Fruit fly (Drosophila melanogaster): ENCODE data around the gene pon.
A peak's percentile ranks its signal among the peaks of the same experiment; 100 is the strongest.

The pon gene

dm6 chrX:4635856-4636486 is at the start of gene pon, which contains the start of gene Alms1a:
TSS of gene pon (plus strand) at chrX:4636318.
TSS of gene Alms1a (minus strand) at chrX:4636004.
- TF ChIP-seq CG9948 (tag; optimal IDR thresholded peaks at IDR 0.05) (no peak), CG8301 (tag; optimal IDR thresholded peaks at IDR 0.05) (no peak), fd96Ca (GFP tag; IDR thresholded peaks at IDR 0.05) (no peak), CG8159 (tag; optimal IDR thresholded peaks at IDR 0.05) (no peak), CG14655 (GFP tag; optimal IDR thresholded peaks at IDR 0.05) (no peak), rn (GFP tag; IDR thresholded peaks at IDR 0.05) (no peak), CG12605 (GFP tag; IDR thresholded peaks at IDR 0.05) (no peak), D1 (tag; optimal IDR thresholded peaks at IDR 0.05) (no peak), CG10348 (GFP tag; IDR thresholded peaks at IDR 0.05) (no peak)

DNA sequence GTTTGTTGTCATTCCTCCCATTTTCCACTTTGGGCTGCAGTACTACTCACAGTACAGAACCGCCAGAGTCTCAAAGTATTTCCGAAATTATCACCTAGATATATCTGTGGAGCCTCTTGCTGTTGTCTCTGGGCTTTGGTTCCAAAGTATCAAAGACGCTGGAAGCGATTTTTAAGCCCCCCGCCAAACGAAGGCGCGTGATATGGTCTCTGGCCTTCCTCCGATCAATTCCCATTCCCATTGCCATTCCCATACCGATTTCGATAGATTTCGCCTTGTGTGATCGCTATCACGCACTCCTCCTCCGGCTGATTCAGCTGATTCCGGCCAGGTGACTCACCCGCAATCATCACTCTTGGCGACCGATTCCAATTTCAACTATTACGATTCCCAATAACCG is 48.5 kb upstream of the pon start:
- TF ChIP-seq D1 (tag; optimal IDR thresholded peaks at IDR 0.05) (no peak), CG14655 (GFP tag; optimal IDR thresholded peaks at IDR 0.05) (no peak), Pif1A (GFP tag; optimal IDR thresholded peaks at IDR 0.05) (no peak), CG32121 (GFP tag; IDR thresholded peaks at IDR 0.05) (no peak), CG9948 (tag; optimal IDR thresholded peaks at IDR 0.05) (no peak), gl (tag; optimal IDR thresholded peaks at IDR 0.05) (no peak), CG15710 (tag; optimal IDR thresholded peaks at IDR 0.05) (no peak), CG12605 (GFP tag; IDR thresholded peaks at IDR 0.05) (no peak)

DNA sequence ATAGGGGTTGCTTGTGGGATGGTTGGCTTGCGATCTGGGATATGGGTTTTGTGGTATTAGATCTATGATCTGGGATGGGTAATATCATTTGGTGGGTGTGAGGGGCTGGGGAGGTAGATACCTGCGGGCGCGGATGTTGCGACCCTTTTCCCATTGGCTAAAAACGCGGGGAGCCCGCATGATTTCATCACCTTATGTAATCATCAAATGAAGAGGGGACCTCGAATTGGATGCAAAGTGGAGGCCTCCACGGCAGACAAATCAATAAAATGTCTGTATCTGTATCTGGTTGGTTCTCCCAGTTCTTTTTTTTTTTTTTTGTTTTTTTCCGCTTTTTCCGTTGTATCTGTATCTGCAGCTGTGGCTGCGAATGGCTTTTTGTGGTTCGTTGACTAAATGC is 47.1 kb upstream of the pon start:
- no peak for TF ChIP-seq fd96Ca (GFP tag; IDR thresholded peaks at IDR 0.05)
- TF ChIP-seq CG14655 (GFP tag; optimal IDR thresholded peaks at IDR 0.05), result no peak

DNA sequence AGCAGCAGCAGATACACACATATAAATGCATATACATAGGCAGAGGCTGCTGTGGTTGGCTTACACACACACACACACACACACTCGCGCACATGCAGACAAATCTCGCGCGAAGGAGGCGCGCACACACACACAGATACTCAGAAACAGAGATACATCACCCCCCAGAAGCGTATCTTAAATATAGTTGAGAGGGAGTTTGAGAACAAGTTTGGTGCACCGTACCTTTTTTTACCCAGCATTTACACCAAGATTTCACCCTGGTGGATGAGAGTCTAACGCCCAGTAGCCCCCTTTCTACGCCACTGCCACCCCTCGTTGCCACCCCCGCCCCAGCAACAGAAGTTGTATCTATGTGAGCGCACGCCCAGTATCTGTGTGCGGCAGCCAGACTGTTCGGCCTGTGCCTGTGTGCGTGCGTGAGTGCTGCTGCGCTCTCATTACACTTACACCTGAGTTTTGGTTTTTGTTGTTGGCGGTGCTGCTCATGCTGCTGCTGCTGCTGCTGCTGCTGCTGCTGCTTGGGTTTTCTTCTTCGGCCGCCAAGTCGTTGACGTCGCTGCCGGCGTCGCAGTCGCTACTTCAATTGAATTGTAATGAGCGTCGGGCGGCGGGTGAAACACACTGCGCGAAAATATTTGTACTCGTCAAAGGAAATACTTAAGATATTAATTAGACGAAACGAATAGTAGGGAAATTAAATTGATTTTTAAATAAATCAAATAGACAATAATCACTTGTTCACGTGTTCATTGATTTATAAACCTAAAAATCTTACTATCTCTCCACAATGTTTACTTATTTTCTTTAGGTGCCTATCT is 46.0 kb upstream of the pon start:
- TF ChIP-seq CG34367 (tag; optimal IDR thresholded peaks at IDR 0.05), result peak; percentile 92
- peak; percentile 23 for TF ChIP-seq EcR (GFP tag; optimal IDR thresholded peaks at IDR 0.05)
- peak; percentile 86 for TF ChIP-seq CG17806 (tag; optimal IDR thresholded peaks at IDR 0.05)
- TF ChIP-seq CG9948 (tag; optimal IDR thresholded peaks at IDR 0.05), result peak; percentile 84
- peak; percentile 84 for TF ChIP-seq gl (tag; optimal IDR thresholded peaks at IDR 0.05)
- peak; percentile 92 for TF ChIP-seq CG12605 (GFP tag; IDR thresholded peaks at IDR 0.05)
- peak; percentile 92 for TF ChIP-seq CG14655 (GFP tag; optimal IDR thresholded peaks at IDR 0.05)
- TF ChIP-seq Snoo (tag; optimal IDR thresholded peaks at IDR 0.05), result peak; percentile 95
- TF ChIP-seq Ets98B (GFP tag; IDR thresholded peaks at IDR 0.05), result peak; percentile 96
- TF ChIP-seq CG8301 (tag; optimal IDR thresholded peaks at IDR 0.05), result peak; percentile 88
- peak; percentile 98 for TF ChIP-seq CG4496 (GFP tag; IDR thresholded peaks at IDR 0.05)
- TF ChIP-seq CG32121 (GFP tag; IDR thresholded peaks at IDR 0.05), result peak; percentile 94
- TF ChIP-seq fd96Ca (GFP tag; IDR thresholded peaks at IDR 0.05), result peak; percentile 98
- no peak for TF ChIP-seq D1 (tag; optimal IDR thresholded peaks at IDR 0.05)
- TF ChIP-seq CG10348 (GFP tag; IDR thresholded peaks at IDR 0.05), result peak; percentile 86
- TF ChIP-seq CG13204 (GFP tag; optimal IDR thresholded peaks at IDR 0.05), result peak; percentile 77
- peak; percentile 97 for TF ChIP-seq rn (GFP tag; IDR thresholded peaks at IDR 0.05)
- TF ChIP-seq Pif1B (GFP tag; optimal IDR thresholded peaks at IDR 0.05), result peak; percentile 44
- TF ChIP-seq CG8159 (tag; optimal IDR thresholded peaks at IDR 0.05), result peak; percentile 90
- TF ChIP-seq Pif1A (GFP tag; optimal IDR thresholded peaks at IDR 0.05), result peak; percentile 55
- TF ChIP-seq CG15710 (tag; optimal IDR thresholded peaks at IDR 0.05), result peak; percentile 94

DNA sequence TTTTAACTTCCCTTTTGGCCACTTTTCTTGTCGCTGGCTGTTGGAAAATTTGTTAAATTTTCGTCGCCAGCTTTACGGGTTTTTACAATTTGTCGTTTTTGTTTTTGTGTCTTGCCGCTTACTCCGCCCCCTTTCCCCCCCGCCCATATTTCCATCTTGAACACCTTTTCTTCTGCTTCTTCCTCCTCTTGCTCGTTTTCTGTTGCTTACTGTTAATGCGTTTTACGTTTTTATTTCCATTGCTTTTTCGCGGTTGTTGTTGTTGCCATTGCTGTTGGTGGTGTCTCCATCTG is 45.4 kb upstream of the pon start:
- TF ChIP-seq CG8301 (tag; optimal IDR thresholded peaks at IDR 0.05) (no peak), CG4496 (GFP tag; IDR thresholded peaks at IDR 0.05) (no peak), Pif1A (GFP tag; optimal IDR thresholded peaks at IDR 0.05) (no peak), CG32121 (GFP tag; IDR thresholded peaks at IDR 0.05) (no peak), CG9948 (tag; optimal IDR thresholded peaks at IDR 0.05) (no peak), rn (GFP tag; IDR thresholded peaks at IDR 0.05) (no peak), CG12605 (GFP tag; IDR thresholded peaks at IDR 0.05) (no peak), fd96Ca (GFP tag; IDR thresholded peaks at IDR 0.05) (no peak)

DNA sequence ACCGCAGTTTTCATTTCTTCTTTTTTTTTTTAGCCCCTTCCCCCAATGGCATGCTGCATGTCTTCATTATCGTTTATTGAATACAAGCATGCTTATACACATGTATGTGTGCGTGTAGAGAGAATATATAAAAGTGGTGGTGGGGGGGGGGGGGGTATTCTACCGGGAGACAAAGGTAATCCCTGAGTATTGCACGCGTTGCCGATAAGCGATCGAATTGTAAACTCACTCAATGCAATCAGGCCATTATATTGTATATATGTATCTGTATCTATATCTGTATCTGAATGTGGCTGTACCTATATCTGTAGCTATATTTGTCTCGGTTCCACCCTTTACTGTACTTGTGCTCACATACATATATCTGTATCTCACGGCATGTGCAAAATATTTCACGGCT is 43.9 kb upstream of the pon start:
- TF ChIP-seq CG8301 (tag; optimal IDR thresholded peaks at IDR 0.05) (no peak), CG17806 (tag; optimal IDR thresholded peaks at IDR 0.05) (no peak), rn (GFP tag; IDR thresholded peaks at IDR 0.05) (no peak), fd96Ca (GFP tag; IDR thresholded peaks at IDR 0.05) (no peak), Pif1A (GFP tag; optimal IDR thresholded peaks at IDR 0.05) (no peak), EcR (GFP tag; optimal IDR thresholded peaks at IDR 0.05) (no peak), CG4496 (GFP tag; IDR thresholded peaks at IDR 0.05) (no peak), Ets98B (GFP tag; IDR thresholded peaks at IDR 0.05) (no peak)

Data from whole organism, pupa.